Worm (Caenorhabditis elegans): ENCODE results near the gene M57.1.

M57.1 gene

ce11 chrIV:3552933-3553332 lies 20.7 kb downstream of the M57.1 start:
- no peak for TF ChIP-seq ets-5 (GFP tag; IDR thresholded peaks at IDR 0.05)

ce11 chrIV:3557331-3557730 lies 25.1 kb downstream of the M57.1 start, which contains the start of gene osm-9:
Gene osm-9, minus strand, starts transcription at chrIV:3557431.
- peak; percentile 42 for TF ChIP-seq fkh-8 (tag; optimal IDR thresholded peaks at IDR 0.05)
- no peak for TF ChIP-seq nhr-90 (tag; optimal IDR thresholded peaks at IDR 0.05; ENCODE audit: poor library complexity)
- TF ChIP-seq hlh-4 (tag; optimal IDR thresholded peaks at IDR 0.05): peak; percentile 22
- TF ChIP-seq mab-9 (GFP tag; IDR thresholded peaks at IDR 0.05): no peak
- no peak for TF ChIP-seq xbp-1 (tag; optimal IDR thresholded peaks at IDR 0.05)
- no peak for TF ChIP-seq unc-30 (tag; optimal IDR thresholded peaks at IDR 0.05)
- TF ChIP-seq efl-1 (optimal IDR thresholded peaks at IDR 0.05): no peak
- no peak for TF ChIP-seq efl-1 (GFP tag; optimal IDR thresholded peaks at IDR 0.05 in 1 of 2)

DNA sequence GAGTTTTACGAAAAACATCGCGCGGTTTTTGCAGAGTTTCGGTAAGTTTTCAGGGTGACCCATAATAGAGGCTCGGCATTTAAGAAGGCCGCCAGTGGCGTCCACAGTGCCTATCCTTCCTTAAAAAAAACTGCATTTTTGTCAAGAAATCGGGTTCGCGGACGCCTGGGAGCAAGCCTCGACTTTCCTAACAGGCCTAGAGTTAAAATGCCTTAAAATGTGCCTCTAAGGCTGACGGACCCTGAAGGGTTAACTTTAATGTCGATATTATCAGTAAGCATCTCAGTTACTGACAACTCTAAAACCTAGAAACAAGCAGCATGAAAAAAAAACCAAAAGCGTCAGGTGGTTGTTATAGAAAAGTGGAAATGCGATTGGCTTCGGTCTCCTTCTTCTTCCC lies 26.9 kb downstream of the M57.1 start:
- TF ChIP-seq lin-15B (tag; optimal IDR thresholded peaks at IDR 0.05): no peak
- TF ChIP-seq mdl-1 (tag; optimal IDR thresholded peaks at IDR 0.05): no peak

ce11 chrIV:3564901-3565300 lies 32.6 kb downstream of the M57.1 start, which contains the start of gene sre-5:
Gene sre-5, plus strand, starts transcription at chrIV:3565201.
- TF ChIP-seq irx-1 (tag; optimal IDR thresholded peaks at IDR 0.05) (no peak), pax-3 (tag; optimal IDR thresholded peaks at IDR 0.05) (no peak)

DNA sequence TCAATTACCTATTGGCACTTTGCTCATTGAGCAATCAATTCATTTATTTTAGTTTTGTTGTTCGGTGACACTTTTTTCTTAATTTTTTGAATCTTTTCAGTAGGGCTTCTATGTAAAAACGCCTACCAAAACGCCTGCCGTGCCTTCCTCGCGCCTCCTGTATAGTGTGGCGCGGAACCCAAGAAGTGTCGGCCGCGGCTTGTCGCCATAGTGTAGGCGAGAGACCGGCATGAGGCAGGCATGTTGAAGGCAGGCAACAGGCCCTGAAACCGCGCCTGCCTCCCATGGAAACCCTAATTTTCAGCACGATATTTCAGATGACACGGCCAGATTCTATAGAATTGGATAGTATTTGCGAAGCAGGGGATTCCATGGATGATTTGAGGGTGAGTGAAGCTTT lies 36.3 kb downstream of the M57.1 start, which contains the start of gene otpl-1:
TSS of gene otpl-1 (plus strand) at position 372 of the 400 bp plus-strand sequence.
- TF ChIP-seq C04F5.9 (tag; optimal IDR thresholded peaks at IDR 0.05): no peak
- no peak for TF ChIP-seq alr-1 (tag; optimal IDR thresholded peaks at IDR 0.05; ENCODE audit: borderline replicate concordance)
- peak; percentile 55 for TF ChIP-seq snpc-4 (tag; optimal IDR thresholded peaks at IDR 0.05)

ce11 chrIV:3570612-3571011 lies 38.3 kb downstream of the M57.1 start:
- TF ChIP-seq nhr-12 (tag; optimal IDR thresholded peaks at IDR 0.05): no peak
- no peak for TF ChIP-seq zip-4 (GFP tag; optimal IDR thresholded peaks at IDR 0.05)
- no peak for TF ChIP-seq nhr-85 (tag)
- no peak for TF ChIP-seq rnt-1 (tag; optimal IDR thresholded peaks at IDR 0.05)
- no peak for TF ChIP-seq unc-98 (GFP tag; IDR thresholded peaks at IDR 0.05)
- no peak for TF ChIP-seq tlp-1 (tag; optimal IDR thresholded peaks at IDR 0.05)
- no peak for TF ChIP-seq ztf-11 (tag; optimal IDR thresholded peaks at IDR 0.05)
- TF ChIP-seq xbp-1 (tag; optimal IDR thresholded peaks at IDR 0.05): no peak
- no peak for TF ChIP-seq nhr-71 (tag; optimal IDR thresholded peaks at IDR 0.05)
- TF ChIP-seq mef-2 (tag; optimal IDR thresholded peaks at IDR 0.05): no peak
- no peak for TF ChIP-seq nhr-237 (tag; optimal IDR thresholded peaks at IDR 0.05)
- TF ChIP-seq sox-4 (tag; optimal IDR thresholded peaks at IDR 0.05): no peak
- no peak for TF ChIP-seq grh-1 (GFP tag; IDR thresholded peaks at IDR 0.05)
- no peak for TF ChIP-seq nhr-90 (tag; optimal IDR thresholded peaks at IDR 0.05; ENCODE audit: poor library complexity)
- TF ChIP-seq ceh-90 (tag; optimal IDR thresholded peaks at IDR 0.05): no peak
- TF ChIP-seq mdl-1 (tag; optimal IDR thresholded peaks at IDR 0.05): no peak
- no peak for TF ChIP-seq fos-1 (tag; optimal IDR thresholded peaks at IDR 0.05)
- no peak for TF ChIP-seq jun-1 (tag; optimal IDR thresholded peaks at IDR 0.05)
- TF ChIP-seq unc-30 (tag; optimal IDR thresholded peaks at IDR 0.05): no peak

ce11 chrIV:3578155-3578554 lies 45.9 kb downstream of the M57.1 start, which contains the start of gene Y37E11B.2:
Gene Y37E11B.2, plus strand, starts transcription at chrIV:3578455.
- no peak for TF ChIP-seq ztf-4 (tag; optimal IDR thresholded peaks at IDR 0.05)
- no peak for TF ChIP-seq skn-1 (tag; optimal IDR thresholded peaks at IDR 0.05)
- no peak for TF ChIP-seq aha-1 (tag; optimal IDR thresholded peaks at IDR 0.05)
- no peak for TF ChIP-seq nhr-28 (tag; optimal IDR thresholded peaks at IDR 0.05)
